Worm (Caenorhabditis elegans) whole organism, midembryonic: ENCODE measurements around the gene srsy-1.

Source experiments
- T22C8.4 ChIP-seq: fragments of 200-800 bp; sonication (Bioruptor generic); IDR thresholded peaks from 2 replicates; pipeline ENCODE4 v1.3.6; 2022; ENCODE audit warnings: missing genetic modification characterization, missing compliant biosample characterization
- cog-1 ChIP-seq: sonication (generic microtip); optimal IDR thresholded peaks from 2 replicates; lab custom pipeline; 2016; ENCODE audit warnings: missing genetic modification characterization, missing compliant biosample characterization
- flt-1 ChIP-seq: fragments of 200-800 bp; sonication (Bioruptor generic); IDR thresholded peaks from 2 replicates; pipeline ENCODE4 v1.3.6; 2022; ENCODE audit warnings: missing genetic modification characterization, missing compliant biosample characterization
- klf-2 ChIP-seq: fragments of 200-800 bp; sonication (Bioruptor generic); conservative IDR thresholded peaks from 2 replicates; pipeline ENCODE4 v1.3.6; 2022; ENCODE audit warnings: missing genetic modification reagents, missing genetic modification characterization, missing compliant biosample characterization
- med-1 ChIP-seq: sonication (generic microtip); optimal IDR thresholded peaks from 2 replicates; lab custom pipeline; 2017; ENCODE audit warnings: missing genetic modification characterization, mild to moderate bottlenecking, missing compliant biosample characterization, antibody characterized with exemption, missing genetic modification reagents; ENCODE audit not compliant: insufficient read depth
- ref-1 ChIP-seq: fragments of 200-800 bp; sonication (Bioruptor generic); conservative IDR thresholded peaks from 2 replicates; pipeline ENCODE4 v1.3.6; 2022; ENCODE audit warnings: missing genetic modification reagents, missing genetic modification characterization, missing compliant biosample characterization
- tab-1 ChIP-seq: fragments of 200-800 bp; sonication (Bioruptor generic); IDR thresholded peaks from 2 replicates; pipeline ENCODE4 v1.3.6; 2022; ENCODE audit warnings: missing genetic modification characterization, missing compliant biosample characterization
- ztf-23 ChIP-seq: fragments of 200-800 bp; sonication (Bioruptor generic); IDR thresholded peaks from 2 replicates; pipeline ENCODE4 v1.3.6; 2022; ENCODE audit warnings: missing genetic modification reagents, missing genetic modification characterization, missing compliant biosample characterization
- ztf-29 ChIP-seq: fragments of 200-800 bp; sonication (Bioruptor generic); IDR thresholded peaks from 2 replicates; pipeline ENCODE4 v1.3.6; 2022; ENCODE audit warnings: missing genetic modification reagents, missing genetic modification characterization, missing compliant biosample characterization

DNA sequence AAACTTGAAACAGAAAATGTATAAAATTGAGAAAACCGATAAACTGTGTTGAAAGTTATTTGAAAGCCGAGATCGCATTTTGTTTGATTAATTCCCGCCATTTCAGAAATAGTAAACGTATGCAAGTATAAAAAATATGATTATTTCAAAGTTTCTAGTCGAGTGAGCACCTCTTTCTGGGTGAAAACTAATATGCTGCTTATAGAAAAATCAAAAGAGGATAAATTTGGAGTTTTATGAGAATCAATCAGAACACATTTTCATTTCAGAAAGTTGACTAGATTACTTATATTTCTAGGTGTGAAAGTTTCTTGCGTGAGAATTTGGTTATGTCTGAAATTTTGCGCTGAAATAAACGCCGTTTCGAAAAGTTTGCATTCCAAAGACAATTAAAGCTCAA, 41.7 kb downstream of the srsy-1 start, which contains the start of gene srb-13:
- TF ChIP-seq ztf-29 (GFP tag; lab: Robert Waterston, UW) = no peak
- TF ChIP-seq T22C8.4 (GFP tag; lab: Robert Waterston, UW) = no peak
- no peak for TF ChIP-seq flt-1 (GFP tag; lab: Robert Waterston, UW)
- no peak for TF ChIP-seq tab-1
- no peak for TF ChIP-seq ztf-23
- no peak for TF ChIP-seq cog-1 (tag; lab: Kevin White, UChicago)
- no peak for TF ChIP-seq med-1 (GFP tag; lab: Kevin White, UChicago)
- no peak for TF ChIP-seq ref-1 (GFP tag; lab: Robert Waterston, UW)
- TF ChIP-seq klf-2 (GFP tag; lab: Robert Waterston, UW) = no peak
